Fruit fly (Drosophila melanogaster) whole organism, embryonic: ENCODE data around the gene CG42488.
A peak's percentile ranks its signal among the peaks of the same experiment; 100 is the strongest.

ENCODE experiments used
- BEAF-32 ChIP-seq: fragments of 200-800 bp; sonication (Bioruptor generic); optimal IDR thresholded peaks from 3 replicates; lab custom pipeline; 2017; ENCODE audit warnings: missing biosample characterization, missing genetic modification characterization, mild to moderate bottlenecking, moderate library complexity, missing genetic modification reagents
- CG11398 ChIP-seq: fragments of 200-800 bp; sonication (Bioruptor generic); optimal IDR thresholded peaks from 2 replicates; lab custom pipeline; 2016; ENCODE audit warnings: missing biosample characterization, missing genetic modification characterization
- CG11560 ChIP-seq: fragments of 200-800 bp; sonication (Bioruptor generic); IDR thresholded peaks from 3 replicates; pipeline ENCODE4 v1.3.6; 2022; ENCODE audit warnings: missing biosample characterization, missing genetic modification characterization
- CG11723 ChIP-seq: fragments of 200-800 bp; sonication (Bioruptor generic); optimal IDR thresholded peaks from 2 replicates; lab custom pipeline; 2017; ENCODE audit warnings: missing biosample characterization, mild to moderate bottlenecking, missing genetic modification characterization
- CG15011 ChIP-seq: fragments of 200-800 bp; sonication (Bioruptor generic); optimal IDR thresholded peaks from 3 replicates; lab custom pipeline; 2018; ENCODE audit warnings: missing biosample characterization, mild to moderate bottlenecking, missing genetic modification characterization
- CG1602 ChIP-seq: fragments of 200-800 bp; sonication (Bioruptor generic); optimal IDR thresholded peaks from 3 replicates; lab custom pipeline; 2016; ENCODE audit warnings: missing biosample characterization, missing genetic modification characterization
- CG16863 ChIP-seq: fragments of 200-800 bp; sonication (Bioruptor generic); optimal IDR thresholded peaks from 3 replicates; lab custom pipeline; 2016; ENCODE audit warnings: missing biosample characterization, missing genetic modification characterization
- CG18764 ChIP-seq: fragments of 200-800 bp; sonication (Bioruptor generic); optimal IDR thresholded peaks from 3 replicates; lab custom pipeline; 2016; ENCODE audit warnings: missing biosample characterization, missing genetic modification characterization
- CG33557 ChIP-seq: fragments of 200-800 bp; sonication (Bioruptor generic); optimal IDR thresholded peaks from 2 replicates; lab custom pipeline; 2019; ENCODE audit warnings: missing biosample characterization, mild to moderate bottlenecking, missing genetic modification characterization, moderate library complexity
- CG34422 ChIP-seq: fragments of 200-800 bp; sonication (Bioruptor generic); IDR thresholded peaks from 3 replicates; pipeline ENCODE4 v1.3.6; 2022; ENCODE audit warnings: missing biosample characterization, missing genetic modification characterization
- CG3995 ChIP-seq: fragments of 200-800 bp; sonication (Bioruptor generic); optimal IDR thresholded peaks from 3 replicates; lab custom pipeline; 2016; ENCODE audit warnings: missing biosample characterization, missing genetic modification characterization
- CG4730 ChIP-seq: fragments of 200-800 bp; sonication (Bioruptor generic); IDR thresholded peaks from 2 replicates; pipeline ENCODE4 v1.3.6; 2022; ENCODE audit warnings: missing biosample characterization, missing genetic modification characterization
- CG6272 ChIP-seq: fragments of 200-800 bp; sonication (Bioruptor generic); IDR thresholded peaks from 2 replicates; pipeline ENCODE4 v1.3.6; 2022; ENCODE audit warnings: missing biosample characterization, missing genetic modification characterization
- CG7963 ChIP-seq: fragments of 200-800 bp; sonication (Bioruptor generic); IDR thresholded peaks from 3 replicates; pipeline ENCODE4 v1.3.6; 2022; ENCODE audit warnings: missing biosample characterization, missing genetic modification characterization; ENCODE audit not compliant: partially characterized antibody
- CG8359 ChIP-seq: fragments of 200-800 bp; sonication (Bioruptor generic); optimal IDR thresholded peaks from 2 replicates; lab custom pipeline; 2017; ENCODE audit warnings: missing biosample characterization, mild to moderate bottlenecking, missing genetic modification characterization, borderline replicate concordance
- E2f1 ChIP-seq: fragments of 200-800 bp; sonication (Bioruptor generic); IDR thresholded peaks from 2 replicates; pipeline ENCODE4 v1.3.6; 2022; ENCODE audit warnings: missing biosample characterization, missing genetic modification characterization
- HLH54F ChIP-seq: fragments of 200-800 bp; sonication (Bioruptor generic); optimal IDR thresholded peaks from 3 replicates; lab custom pipeline; 2016; ENCODE audit warnings: missing biosample characterization, missing genetic modification characterization
- Hmr ChIP-seq: fragments of 200-800 bp; sonication (Bioruptor generic); optimal IDR thresholded peaks from 3 replicates; lab custom pipeline; 2017; ENCODE audit warnings: mild to moderate bottlenecking, missing biosample characterization, missing genetic modification reagents, missing genetic modification characterization
- Hmx ChIP-seq: fragments of 200-800 bp; sonication (Bioruptor generic); optimal IDR thresholded peaks from 2 replicates; lab custom pipeline; 2016; ENCODE audit warnings: missing biosample characterization, missing genetic modification characterization
- Hr3 ChIP-seq: fragments of 200-800 bp; sonication (Bioruptor generic); optimal IDR thresholded peaks from 3 replicates; lab custom pipeline; 2016; ENCODE audit warnings: missing biosample characterization, missing genetic modification characterization
- Hsf ChIP-seq: fragments of 200-800 bp; sonication (Bioruptor generic); optimal IDR thresholded peaks from 3 replicates; lab custom pipeline; 2016; ENCODE audit warnings: missing biosample characterization, missing genetic modification characterization
- NFAT ChIP-seq: fragments of 200-800 bp; sonication (Bioruptor generic); IDR thresholded peaks from 2 replicates; pipeline ENCODE4 v1.3.6; 2022; ENCODE audit warnings: missing biosample characterization, missing genetic modification characterization
- Nf-YA ChIP-seq: fragments of 200-800 bp; sonication (Bioruptor generic); IDR thresholded peaks from 2 replicates; pipeline ENCODE4 v1.3.6; 2022; ENCODE audit warnings: missing biosample characterization, missing genetic modification characterization
- Oaz ChIP-seq: fragments of 200-800 bp; sonication (Bioruptor generic); IDR thresholded peaks from 2 replicates; pipeline ENCODE4 v1.3.6; 2022; ENCODE audit warnings: missing biosample characterization, missing genetic modification characterization
- Ravus ChIP-seq: fragments of 200-800 bp; sonication (Bioruptor generic); IDR thresholded peaks from 2 replicates; pipeline ENCODE4 v1.3.6; 2022; ENCODE audit warnings: missing biosample characterization, missing genetic modification characterization
- Six4 ChIP-seq: fragments of 200-800 bp; sonication (Bioruptor generic); optimal IDR thresholded peaks from 2 replicates; lab custom pipeline; 2016; ENCODE audit warnings: missing biosample characterization, missing genetic modification characterization
- Xbp1 ChIP-seq: fragments of 200-800 bp; sonication (Bioruptor generic); optimal IDR thresholded peaks from 3 replicates; lab custom pipeline; 2016; ENCODE audit warnings: missing biosample characterization, mild to moderate bottlenecking, missing genetic modification characterization
- amos ChIP-seq: fragments of 200-800 bp; sonication (Bioruptor generic); IDR thresholded peaks from 2 replicates; pipeline ENCODE4 v1.3.6; 2022; ENCODE audit warnings: missing biosample characterization, missing genetic modification characterization; ENCODE audit not compliant: partially characterized antibody
- az2 ChIP-seq: fragments of 200-800 bp; sonication (Bioruptor generic); optimal IDR thresholded peaks from 3 replicates; lab custom pipeline; 2016; ENCODE audit warnings: missing biosample characterization, missing genetic modification characterization
- chm ChIP-seq: fragments of 200-800 bp; sonication (Bioruptor generic); IDR thresholded peaks from 2 replicates; pipeline ENCODE4 v1.3.6; 2022; ENCODE audit warnings: missing biosample characterization, missing genetic modification characterization
- crol ChIP-seq: fragments of 200-800 bp; sonication (Bioruptor generic); IDR thresholded peaks from 2 replicates; pipeline ENCODE4 v1.3.6; 2022; ENCODE audit warnings: missing biosample characterization, missing genetic modification characterization
- fd64A ChIP-seq: fragments of 200-800 bp; sonication (Bioruptor generic); optimal IDR thresholded peaks from 3 replicates; lab custom pipeline; 2018; ENCODE audit warnings: missing biosample characterization, mild to moderate bottlenecking, missing genetic modification characterization
- ham ChIP-seq: fragments of 200-800 bp; sonication (Bioruptor generic); IDR thresholded peaks from 2 replicates; pipeline ENCODE4 v1.3.6; 2022; ENCODE audit warnings: missing biosample characterization, missing genetic modification characterization
- hbn ChIP-seq: fragments of 200-800 bp; sonication (Bioruptor generic); IDR thresholded peaks from 2 replicates; pipeline ENCODE4 v1.3.6; 2022; ENCODE audit warnings: missing biosample characterization, missing genetic modification characterization; ENCODE audit not compliant: partially characterized antibody
- ind ChIP-seq: fragments of 200-800 bp; sonication (Bioruptor generic); optimal IDR thresholded peaks from 3 replicates; lab custom pipeline; 2016; ENCODE audit warnings: missing biosample characterization, missing genetic modification characterization
- insv ChIP-seq, 2 experiments: fragments of 200-800 bp; sonication (Bioruptor generic); optimal IDR thresholded peaks; 3 replicates each; lab custom pipeline; 2016 to 2018; ENCODE audit warnings: missing biosample characterization in 2 of 2, missing genetic modification characterization in 2 of 2
- kay ChIP-seq: fragments of 200-800 bp; sonication (Bioruptor generic); optimal IDR thresholded peaks from 2 replicates; lab custom pipeline; 2016; ENCODE audit warnings: missing biosample characterization, missing genetic modification characterization
- knrl ChIP-seq: fragments of 200-800 bp; sonication (Bioruptor generic); IDR thresholded peaks from 3 replicates; pipeline ENCODE4 v1.3.6; 2022; ENCODE audit warnings: missing biosample characterization, missing genetic modification characterization; ENCODE audit not compliant: partially characterized antibody
- pfk ChIP-seq: fragments of 200-800 bp; sonication (Bioruptor generic); optimal IDR thresholded peaks from 2 replicates; lab custom pipeline; 2018; ENCODE audit warnings: missing biosample characterization, mild to moderate bottlenecking, missing genetic modification characterization, moderate library complexity
- repo ChIP-seq: fragments of 200-800 bp; sonication (Bioruptor generic); optimal IDR thresholded peaks from 2 replicates; lab custom pipeline; 2016; ENCODE audit warnings: missing biosample characterization, missing genetic modification characterization
- row ChIP-seq: fragments of 200-800 bp; sonication (Bioruptor generic); IDR thresholded peaks from 3 replicates; pipeline ENCODE4 v1.3.6; 2022; ENCODE audit warnings: missing biosample characterization, missing genetic modification characterization
- salm ChIP-seq: fragments of 200-800 bp; sonication (Bioruptor generic); optimal IDR thresholded peaks from 2 replicates; lab custom pipeline; 2018; ENCODE audit warnings: missing biosample characterization, mild to moderate bottlenecking, missing genetic modification characterization
- sd ChIP-seq: fragments of 200-800 bp; sonication (Bioruptor generic); optimal IDR thresholded peaks from 3 replicates; lab custom pipeline; 2018; ENCODE audit warnings: missing biosample characterization, mild to moderate bottlenecking, missing genetic modification characterization, moderate library complexity
- sens-2 ChIP-seq: fragments of 200-800 bp; sonication (Bioruptor generic); IDR thresholded peaks from 2 replicates; pipeline ENCODE4 v1.3.6; 2022; ENCODE audit warnings: missing biosample characterization, missing genetic modification characterization
- sisA ChIP-seq: fragments of 200-800 bp; sonication (Bioruptor generic); IDR thresholded peaks from 2 replicates; pipeline ENCODE4 v1.3.6; 2022; ENCODE audit warnings: missing biosample characterization, missing genetic modification characterization
- twi ChIP-seq: fragments of 200-800 bp; optimal IDR thresholded peaks from 2 replicates; lab custom pipeline; 2019; ENCODE audit warnings: missing biosample characterization, mild to moderate bottlenecking, missing genetic modification characterization, moderate library complexity
- tx ChIP-seq: fragments of 200-800 bp; sonication (Bioruptor generic); optimal IDR thresholded peaks from 2 replicates; lab custom pipeline; 2016; ENCODE audit warnings: missing biosample characterization, missing genetic modification characterization
- wdn ChIP-seq: fragments of 200-800 bp; sonication (Bioruptor generic); IDR thresholded peaks from 2 replicates; pipeline ENCODE4 v1.3.6; 2022; ENCODE audit warnings: missing biosample characterization, missing genetic modification characterization
- wek ChIP-seq: fragments of 200-800 bp; sonication (Bioruptor generic); optimal IDR thresholded peaks from 3 replicates; lab custom pipeline; 2018; ENCODE audit warnings: missing biosample characterization, mild to moderate bottlenecking, missing genetic modification characterization, moderate library complexity

CG42488 gene

DNA sequence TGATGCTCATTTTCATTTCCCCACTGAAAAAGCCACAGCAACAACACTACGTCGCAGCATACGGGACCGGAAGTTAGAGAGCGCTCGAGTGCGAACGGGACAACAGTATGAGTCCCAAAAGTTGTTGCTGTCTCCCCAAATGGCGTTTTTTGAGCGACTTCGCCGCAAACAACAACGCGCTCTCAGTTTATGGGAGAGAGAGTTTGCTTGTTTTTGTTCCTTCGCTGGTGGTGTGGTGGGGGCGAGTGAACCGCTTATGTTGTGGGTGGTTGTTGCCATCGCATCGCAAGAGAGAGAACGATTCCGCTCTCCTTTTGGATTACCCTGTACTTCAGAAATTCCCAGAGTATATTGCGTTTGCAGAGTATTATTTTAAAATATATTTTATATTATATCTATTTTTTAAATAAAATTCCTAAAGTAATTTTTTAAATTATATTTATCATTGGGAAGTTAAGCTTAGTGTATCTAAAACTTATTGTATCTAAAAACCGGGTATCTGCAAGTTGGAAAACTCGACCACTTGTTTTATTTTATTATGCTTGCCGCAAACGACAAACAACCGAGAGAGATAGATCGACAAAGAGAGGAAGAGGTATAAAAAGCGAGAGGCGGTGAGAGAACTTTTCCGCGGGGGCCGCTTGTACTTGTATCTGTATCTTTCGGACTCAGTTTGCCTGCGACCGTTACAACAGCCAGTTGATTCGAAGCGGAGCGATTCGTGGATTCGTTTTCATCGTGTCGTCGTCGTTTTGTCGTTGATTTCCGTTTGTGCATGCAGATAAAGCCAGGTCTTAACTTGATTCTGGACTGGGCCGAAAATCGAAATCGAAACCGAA is 32.8 kb downstream of the CG42488 start, which contains the start of gene msi (continued):
- TF ChIP-seq CG11560 (peak; percentile 94), repo (peak; percentile 5), hbn (GFP tag; lab: Robert Waterston, UW) (peak; percentile 38; the same call in 1 of the 2 replicates), Hr3 (GFP tag; lab: Kevin White, UChicago) (peak; percentile 99), CG7963 (GFP tag; lab: Robert Waterston, UW) (no peak), CG34422 (peak; percentile 99), insv (GFP tag; optimal IDR thresholded peaks at IDR 0.05; lab: Kevin White, UChicago) (peak in 1 of 2 experiments; percentile 70), Nf-YA (GFP tag; lab: Robert Waterston, UW) (peak; percentile 98), fd64A (GFP tag; lab: Kevin White, UChicago) (peak; percentile 88), az2 (GFP tag; lab: Kevin White, UChicago) (peak; percentile 98), BEAF-32 (no peak), kay (GFP tag; lab: Kevin White, UChicago) (peak; percentile 95), ham (GFP tag; lab: Robert Waterston, UW) (peak; percentile 85), sens-2 (peak; percentile 95), CG8359 (GFP tag; lab: Kevin White, UChicago) (peak; percentile 91), amos (no peak; the same call in 1 of the 2 replicates), twi (tag; lab: Kevin White, UChicago) (peak; percentile 98), sisA (GFP tag; lab: Robert Waterston, UW) (peak; percentile 99), CG15011 (peak; percentile 93), HLH54F (peak; percentile 69), Six4 (peak; percentile 97), tx (GFP tag; lab: Kevin White, UChicago) (peak; percentile 78), CG11723 (GFP tag; lab: Kevin White, UChicago) (peak; percentile 92), CG16863 (peak; percentile 62), knrl (no peak; the same call in 2 of the 3 replicates), chm (GFP tag; lab: Robert Waterston, UW) (peak; percentile 95), CG4730 (GFP tag; lab: Robert Waterston, UW) (peak; percentile 98), CG1602 (peak; percentile 99), Xbp1 (peak; percentile 98), Hsf (GFP tag; lab: Kevin White, UChicago) (peak; percentile 84), Oaz (GFP tag; lab: Robert Waterston, UW) (peak; percentile 96), ind (GFP tag; lab: Kevin White, UChicago) (peak; percentile 97), CG6272 (peak; percentile 99), Ravus (GFP tag; lab: Robert Waterston, UW) (peak; percentile 97), salm (tag; lab: Kevin White, UChicago) (peak; percentile 99), wdn (GFP tag; lab: Robert Waterston, UW) (peak; percentile 96), row (GFP tag; lab: Robert Waterston, UW) (peak; percentile 100), NFAT (GFP tag; lab: Robert Waterston, UW) (peak; percentile 96; the same call in 1 of the 2 replicates), crol (GFP tag; lab: Robert Waterston, UW) (peak; percentile 95), Hmr (GFP tag; lab: Kevin White, UChicago) (peak; percentile 99), Hmx (GFP tag; lab: Kevin White, UChicago) (no peak), wek (GFP tag; lab: Kevin White, UChicago) (peak; percentile 80), CG18764 (peak; percentile 93), pfk (peak; percentile 33), E2f1 (GFP tag; lab: Robert Waterston, UW) (peak; percentile 99), CG3995 (GFP tag; lab: Kevin White, UChicago) (peak; percentile 8), CG11398 (GFP tag; lab: Kevin White, UChicago) (no peak), sd (tag; lab: Kevin White, UChicago) (peak; percentile 98), CG33557 (GFP tag; lab: Kevin White, UChicago) (peak; percentile 97)
